Fruit fly (Drosophila melanogaster): Measurements from ENCODE around the gene kuz.
A peak's percentile ranks its signal among the peaks of the same experiment; 100 is the strongest.

The kuz gene

DNA sequence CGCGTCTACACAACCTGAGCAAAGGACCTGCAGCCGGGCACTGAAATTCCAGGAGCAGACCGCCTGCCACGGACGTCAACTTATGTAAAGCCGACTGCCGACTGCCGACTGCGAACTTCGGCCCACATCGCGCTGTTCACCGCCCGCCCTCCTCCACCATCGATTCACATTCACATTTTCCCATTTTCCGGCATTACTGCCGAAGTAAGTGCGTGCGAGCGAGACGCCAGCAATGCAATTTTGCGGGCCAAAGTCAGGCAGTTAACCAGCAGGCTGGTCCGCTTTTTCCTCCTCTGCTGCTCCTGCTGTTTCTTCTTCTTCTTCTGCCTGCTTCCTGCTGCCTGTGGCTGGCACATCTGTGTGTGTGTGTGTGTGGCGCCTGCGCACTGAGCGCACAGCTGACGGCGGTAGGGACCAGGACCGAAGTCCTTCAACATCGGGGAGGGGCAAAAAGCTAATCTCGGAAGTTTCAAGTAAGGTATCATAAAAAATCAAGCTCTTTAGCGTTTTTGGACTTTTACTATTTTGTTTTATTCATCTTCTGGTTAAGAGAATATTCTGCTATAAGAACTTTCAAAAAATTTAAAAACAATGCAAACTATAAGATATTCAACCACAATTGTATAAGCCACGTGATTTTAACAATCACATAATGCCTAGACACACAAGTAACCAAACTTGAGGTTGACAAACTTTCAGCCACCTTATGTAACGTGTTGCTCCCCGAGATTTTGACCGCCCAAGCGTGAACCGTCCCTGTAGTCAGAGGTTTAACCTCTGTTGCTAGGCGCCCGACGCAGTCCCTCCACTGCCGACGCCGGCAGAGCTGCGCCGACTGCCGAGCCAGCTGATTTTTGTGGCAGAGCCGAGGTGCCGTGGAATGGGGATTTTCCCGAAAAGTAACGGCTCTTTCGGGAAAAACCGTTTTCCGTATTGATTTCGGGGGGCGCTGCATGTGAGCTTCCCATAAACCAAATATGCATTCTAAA, 1.9 kb upstream of the kuz start (continued):
- no peak for TF ChIP-seq emc (GFP tag; optimal IDR thresholded peaks at IDR 0.05)
- peak; percentile 38 for TF ChIP-seq Abd-B (GFP tag; optimal IDR thresholded peaks at IDR 0.05)
- no peak for TF ChIP-seq slou (GFP tag; optimal IDR thresholded peaks at IDR 0.05)
- TF ChIP-seq CG6689 (GFP tag; IDR thresholded peaks at IDR 0.05) = peak; percentile 34; the same call in 1 of the 2 replicates
- no peak for TF ChIP-seq CG14050 (GFP tag; IDR thresholded peaks at IDR 0.05)
- peak; percentile 40 for TF ChIP-seq CG34376 (GFP tag; optimal IDR thresholded peaks at IDR 0.05)
- 0 out of 2 replicates have a peak, but pooled peaks have one; percentile 21 for TF ChIP-seq Ada2b (GFP tag; IDR thresholded peaks at IDR 0.05)
- TF ChIP-seq Sox102F (GFP tag; optimal IDR thresholded peaks at IDR 0.05) = peak; percentile 24
- TF ChIP-seq jing (GFP tag; optimal IDR thresholded peaks at IDR 0.05) = peak; percentile 15
- TF ChIP-seq corto (GFP tag; optimal IDR thresholded peaks at IDR 0.05) = no peak
- peak; percentile 10 for TF ChIP-seq Bteb2 (GFP tag; optimal IDR thresholded peaks at IDR 0.05)
- no peak for TF ChIP-seq tgo (GFP tag; IDR thresholded peaks at IDR 0.05)
- peak; percentile 11 for TF ChIP-seq sima (GFP tag; optimal IDR thresholded peaks at IDR 0.05)
- TF ChIP-seq lilli (GFP tag; optimal IDR thresholded peaks at IDR 0.05) = peak; percentile 67
- TF ChIP-seq NfI (GFP tag; optimal IDR thresholded peaks at IDR 0.05) = peak; percentile 38
- peak; percentile 15 for TF ChIP-seq CG10267 (tag; optimal IDR thresholded peaks at IDR 0.05)
- TF ChIP-seq CG8388 (GFP tag; optimal IDR thresholded peaks at IDR 0.05) = peak; percentile 11
- TF ChIP-seq CG1024 (GFP tag; IDR thresholded peaks at IDR 0.05) = no peak
- TF ChIP-seq CG11696 (GFP tag; IDR thresholded peaks at IDR 0.05) = no peak
- no peak for TF ChIP-seq E2f1 (GFP tag; IDR thresholded peaks at IDR 0.05)
- TF ChIP-seq CG32532 (GFP tag; IDR thresholded peaks at IDR 0.05) = 0 out of 2 replicates have a peak, but pooled peaks have one; percentile 39
- no peak for TF ChIP-seq stwl (tag; optimal IDR thresholded peaks at IDR 0.05)
- no peak for TF ChIP-seq NK7.1 (GFP tag; optimal IDR thresholded peaks at IDR 0.05)
- TF ChIP-seq seq (GFP tag; IDR thresholded peaks at IDR 0.05) = no peak
- peak; percentile 58 for TF ChIP-seq nom (GFP tag; optimal IDR thresholded peaks at IDR 0.05)
- peak; percentile 76 for TF ChIP-seq CG7786 (GFP tag; optimal IDR thresholded peaks at IDR 0.05)
- TF ChIP-seq CG9932 (GFP tag; IDR thresholded peaks at IDR 0.05) = peak; percentile 53
- TF ChIP-seq Drgx (GFP tag; IDR thresholded peaks at IDR 0.05) = 0 out of 2 replicates have a peak, but pooled peaks have one; percentile 12
- TF ChIP-seq GATAe (GFP tag; conservative IDR thresholded peaks at IDR 0.05) = no peak
- no peak for TF ChIP-seq ap (GFP tag; IDR thresholded peaks at IDR 0.05)
- TF ChIP-seq crp (GFP tag; optimal IDR thresholded peaks at IDR 0.05) = peak in 1 of 2 experiments; percentile 56
- TF ChIP-seq zfh2 (GFP tag; optimal IDR thresholded peaks at IDR 0.05) = peak; percentile 51
- peak; percentile 58 for TF ChIP-seq CG10321 (GFP tag; IDR thresholded peaks at IDR 0.05)
- TF ChIP-seq CG10543 (GFP tag; optimal IDR thresholded peaks at IDR 0.05) = peak; percentile 20
- TF ChIP-seq Hr3 (GFP tag; optimal IDR thresholded peaks at IDR 0.05) = peak; percentile 33
- peak; percentile 28 for TF ChIP-seq D19A (tag; optimal IDR thresholded peaks at IDR 0.05)
- TF ChIP-seq CG3281 (GFP tag; optimal IDR thresholded peaks at IDR 0.05) = peak; percentile 51
- peak; percentile 69 for TF ChIP-seq CG18262 (tag; optimal IDR thresholded peaks at IDR 0.05)
- no peak for TF ChIP-seq CG3726 (GFP tag; IDR thresholded peaks at IDR 0.05)
- peak; percentile 7; the same call in 1 of the 3 replicates for TF ChIP-seq Aef1 (GFP tag; IDR thresholded peaks at IDR 0.05)
- TF ChIP-seq p53 (GFP tag; optimal IDR thresholded peaks at IDR 0.05) = no peak
- TF ChIP-seq sna (GFP tag; IDR thresholded peaks at IDR 0.05; ENCODE audit: partially characterized antibody) = no peak
- TF ChIP-seq CG10959 (GFP tag; IDR thresholded peaks at IDR 0.05) = 0 out of 2 replicates have a peak, but pooled peaks have one; percentile 46
- TF ChIP-seq ind (GFP tag; optimal IDR thresholded peaks at IDR 0.05) = peak; percentile 48
- no peak for TF ChIP-seq mirr (GFP tag; optimal IDR thresholded peaks at IDR 0.05)
- no peak for TF ChIP-seq exex (tag; optimal IDR thresholded peaks at IDR 0.05)
- TF ChIP-seq H2.0 (GFP tag; IDR thresholded peaks at IDR 0.05) = no peak
- no peak for TF ChIP-seq MESR4 (GFP tag; optimal IDR thresholded peaks at IDR 0.05)
